Fruit fly (Drosophila melanogaster): ENCODE results near the gene GstZ2.
A peak's percentile ranks its signal among the peaks of the same experiment; 100 is the strongest.

The GstZ2 gene

DNA sequence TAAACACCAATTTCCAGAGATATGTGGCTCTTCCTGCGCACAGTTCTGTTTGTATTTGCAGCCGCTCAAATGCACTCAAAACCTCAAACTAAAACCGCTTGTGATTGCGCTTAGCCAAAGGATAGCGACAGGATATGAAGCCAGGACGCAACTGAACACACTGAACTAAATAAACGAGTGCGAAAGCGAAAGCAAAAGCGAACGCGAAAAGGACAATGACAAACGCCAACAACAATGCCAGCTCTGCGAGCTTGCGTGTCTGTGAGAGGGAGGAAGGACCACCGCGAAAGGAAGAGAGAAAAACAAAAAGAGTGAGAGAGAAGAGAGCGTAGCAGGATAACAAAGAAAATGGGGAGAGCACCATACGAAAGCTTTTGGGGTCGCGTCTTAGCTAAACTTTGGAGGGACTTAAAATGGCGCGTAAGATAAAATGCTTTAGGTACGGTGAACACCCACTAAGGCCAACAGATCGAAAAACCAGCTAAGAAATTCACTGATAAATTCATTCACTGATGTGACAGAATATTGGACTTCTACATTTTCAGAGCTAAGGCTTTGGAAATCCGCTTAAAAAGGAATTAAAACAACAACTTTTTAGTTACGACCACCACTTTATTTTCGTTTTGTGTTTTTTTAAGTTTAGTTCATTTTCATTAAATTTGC is at the start of gene GstZ2:
Gene GstZ2 (minus strand): TSS at position 165 of the 663 bp plus-strand sequence.
- TF ChIP-seq CG15710 (tag; optimal IDR thresholded peaks at IDR 0.05) (no peak), CG34367 (tag; optimal IDR thresholded peaks at IDR 0.05) (no peak), CG4496 (GFP tag; IDR thresholded peaks at IDR 0.05) (no peak), Snoo (tag; optimal IDR thresholded peaks at IDR 0.05) (no peak), gl (tag; optimal IDR thresholded peaks at IDR 0.05) (no peak), EcR (GFP tag; optimal IDR thresholded peaks at IDR 0.05) (no peak), CG32121 (GFP tag; IDR thresholded peaks at IDR 0.05) (no peak), Ets98B (GFP tag; IDR thresholded peaks at IDR 0.05) (no peak), CG8159 (tag; optimal IDR thresholded peaks at IDR 0.05) (no peak), Pif1B (GFP tag; optimal IDR thresholded peaks at IDR 0.05) (no peak), CG14655 (GFP tag; optimal IDR thresholded peaks at IDR 0.05) (no peak), CG17806 (tag; optimal IDR thresholded peaks at IDR 0.05) (no peak), rn (GFP tag; IDR thresholded peaks at IDR 0.05) (no peak), CG8301 (tag; optimal IDR thresholded peaks at IDR 0.05) (no peak), CG12605 (GFP tag; IDR thresholded peaks at IDR 0.05) (no peak), fd96Ca (GFP tag; IDR thresholded peaks at IDR 0.05) (no peak), CG9948 (tag; optimal IDR thresholded peaks at IDR 0.05) (no peak), CG13204 (GFP tag; optimal IDR thresholded peaks at IDR 0.05) (no peak)

DNA sequence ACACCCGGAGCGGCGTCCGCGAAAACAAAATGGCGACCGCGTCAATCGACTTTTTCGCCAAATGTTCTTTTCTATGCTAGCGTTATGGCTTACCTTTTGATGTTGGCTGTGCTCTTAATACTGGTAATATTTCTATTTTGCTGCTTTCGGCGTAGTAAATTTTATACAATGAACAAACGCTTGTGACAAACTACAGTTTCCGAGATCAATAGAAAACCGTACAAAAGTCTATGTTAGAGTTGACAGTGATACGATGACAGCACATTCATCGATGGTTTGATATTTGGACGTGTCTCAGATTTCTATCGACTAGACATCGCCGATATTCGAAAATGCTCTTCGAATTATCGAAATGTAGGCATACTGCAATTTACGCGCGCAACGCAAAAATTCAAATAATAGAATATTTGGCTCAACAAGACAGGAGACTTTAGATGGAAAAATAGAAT is 49.6 kb upstream of the GstZ2 start, which contains the start of gene rump:
Gene rump (minus strand): TSS at position 255 of the 449 bp plus-strand sequence.
- TF ChIP-seq fd96Ca (GFP tag; IDR thresholded peaks at IDR 0.05) (no peak), gl (tag; optimal IDR thresholded peaks at IDR 0.05) (no peak), CG15710 (tag; optimal IDR thresholded peaks at IDR 0.05) (no peak), CG8159 (tag; optimal IDR thresholded peaks at IDR 0.05) (no peak), CG8301 (tag; optimal IDR thresholded peaks at IDR 0.05) (no peak), rn (GFP tag; IDR thresholded peaks at IDR 0.05) (no peak), CG10348 (GFP tag; IDR thresholded peaks at IDR 0.05) (no peak), D1 (tag; optimal IDR thresholded peaks at IDR 0.05) (no peak), CG13204 (GFP tag; optimal IDR thresholded peaks at IDR 0.05) (no peak), Ets98B (GFP tag; IDR thresholded peaks at IDR 0.05) (no peak), CG17806 (tag; optimal IDR thresholded peaks at IDR 0.05) (no peak), CG12605 (GFP tag; IDR thresholded peaks at IDR 0.05) (no peak), CG14655 (GFP tag; optimal IDR thresholded peaks at IDR 0.05) (no peak)

DNA sequence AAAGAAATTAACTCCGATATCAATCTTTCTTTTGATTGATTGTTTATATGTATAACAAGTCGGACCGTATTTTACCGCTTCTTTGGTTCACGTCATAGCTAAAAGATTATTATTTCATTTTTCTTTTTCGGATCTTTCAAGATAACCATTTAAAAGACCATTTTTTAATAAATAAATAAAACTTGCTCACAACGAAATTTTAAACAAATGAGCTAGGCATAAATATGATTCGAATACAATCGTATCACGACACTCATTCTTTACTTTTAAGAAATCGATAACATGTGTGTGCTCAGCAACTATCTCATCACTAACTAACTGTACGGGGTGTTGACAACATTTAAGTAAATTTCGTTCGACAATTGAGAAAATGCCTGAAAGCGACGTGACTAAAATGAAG is 43.9 kb upstream of the GstZ2 start, which contains the start of gene CG8149:
Gene CG8149 (plus strand): TSS at position 302 of the 400 bp plus-strand sequence.
- TF ChIP-seq CG34367 (tag; optimal IDR thresholded peaks at IDR 0.05) (no peak), D1 (tag; optimal IDR thresholded peaks at IDR 0.05) (no peak), rn (GFP tag; IDR thresholded peaks at IDR 0.05) (no peak), CG8301 (tag; optimal IDR thresholded peaks at IDR 0.05) (no peak), CG8159 (tag; optimal IDR thresholded peaks at IDR 0.05) (no peak), CG32121 (GFP tag; IDR thresholded peaks at IDR 0.05) (no peak)

DNA sequence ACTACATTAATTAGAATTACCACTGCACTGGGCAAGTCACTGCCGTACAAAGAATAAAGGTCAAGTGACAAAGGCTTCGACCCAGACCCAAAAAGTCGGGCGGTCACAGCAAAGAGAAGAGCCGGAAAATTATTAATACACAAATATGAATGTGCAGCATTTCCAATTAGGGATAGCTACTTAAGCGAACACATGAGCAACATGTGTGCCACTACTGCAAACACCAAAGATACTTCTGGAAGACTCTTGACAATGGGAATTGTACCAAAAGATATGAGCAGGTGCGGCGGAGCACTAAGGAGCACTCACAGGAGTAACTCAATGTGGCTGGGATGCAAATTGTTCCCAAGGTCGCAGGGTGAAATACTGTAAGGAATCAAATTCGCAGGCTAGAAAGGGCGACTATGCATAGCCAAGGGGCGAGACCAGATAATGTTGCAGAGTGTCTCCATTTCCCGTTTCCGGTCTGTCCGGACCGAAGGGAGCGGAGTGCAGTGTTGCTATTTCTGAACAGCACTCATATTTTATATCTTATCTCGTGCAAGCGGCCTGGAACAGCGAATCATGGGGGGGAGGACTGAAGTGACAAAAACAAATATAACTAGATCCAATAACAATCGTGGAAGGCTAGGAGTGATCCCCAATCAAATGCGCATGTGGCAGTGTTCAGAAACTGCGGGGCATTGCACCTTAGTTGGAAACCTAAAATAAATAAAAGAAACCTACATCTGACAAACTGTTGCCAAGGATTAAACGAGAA is 43.1 kb upstream of the GstZ2 start:
- TF ChIP-seq EcR (GFP tag; optimal IDR thresholded peaks at IDR 0.05) (peak; percentile 35), Pif1B (GFP tag; optimal IDR thresholded peaks at IDR 0.05) (no peak), CG4496 (GFP tag; IDR thresholded peaks at IDR 0.05) (0 out of 3 replicates have a peak, but pooled peaks have one; percentile 8)

DNA sequence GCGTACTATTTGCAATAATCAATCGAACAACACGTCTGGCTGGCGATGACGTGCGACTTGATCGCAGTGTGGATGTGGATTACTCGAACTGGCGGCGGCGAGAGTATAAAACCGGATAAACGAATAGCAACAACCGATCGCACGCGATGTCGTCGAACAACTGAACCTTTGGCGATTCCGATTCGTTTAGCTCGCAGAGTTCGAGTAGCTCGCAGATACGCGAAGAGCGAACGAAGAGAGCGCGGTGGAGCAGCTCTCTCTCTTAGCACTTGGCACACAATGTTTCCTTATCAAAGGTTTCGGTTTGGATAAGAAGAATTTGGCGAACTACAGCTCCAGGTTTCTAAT is 41.9 kb upstream of the GstZ2 start, which contains the start of gene RhoL:
Gene RhoL (minus strand): TSS at position 166 of the 348 bp plus-strand sequence.
- TF ChIP-seq CG34367 (tag; optimal IDR thresholded peaks at IDR 0.05) (peak; percentile 2), CG32121 (GFP tag; IDR thresholded peaks at IDR 0.05) (peak; percentile 44), rn (GFP tag; IDR thresholded peaks at IDR 0.05) (no peak), CG12605 (GFP tag; IDR thresholded peaks at IDR 0.05) (peak; percentile 83), Pif1B (GFP tag; optimal IDR thresholded peaks at IDR 0.05) (peak; percentile 27), CG15710 (tag; optimal IDR thresholded peaks at IDR 0.05) (peak; percentile 2), CG4496 (GFP tag; IDR thresholded peaks at IDR 0.05) (peak; percentile 69), CG8159 (tag; optimal IDR thresholded peaks at IDR 0.05) (no peak), EcR (GFP tag; optimal IDR thresholded peaks at IDR 0.05) (peak; percentile 65), Ets98B (GFP tag; IDR thresholded peaks at IDR 0.05) (peak; percentile 73; the same call in 1 of the 2 replicates), CG8301 (tag; optimal IDR thresholded peaks at IDR 0.05) (no peak)

DNA sequence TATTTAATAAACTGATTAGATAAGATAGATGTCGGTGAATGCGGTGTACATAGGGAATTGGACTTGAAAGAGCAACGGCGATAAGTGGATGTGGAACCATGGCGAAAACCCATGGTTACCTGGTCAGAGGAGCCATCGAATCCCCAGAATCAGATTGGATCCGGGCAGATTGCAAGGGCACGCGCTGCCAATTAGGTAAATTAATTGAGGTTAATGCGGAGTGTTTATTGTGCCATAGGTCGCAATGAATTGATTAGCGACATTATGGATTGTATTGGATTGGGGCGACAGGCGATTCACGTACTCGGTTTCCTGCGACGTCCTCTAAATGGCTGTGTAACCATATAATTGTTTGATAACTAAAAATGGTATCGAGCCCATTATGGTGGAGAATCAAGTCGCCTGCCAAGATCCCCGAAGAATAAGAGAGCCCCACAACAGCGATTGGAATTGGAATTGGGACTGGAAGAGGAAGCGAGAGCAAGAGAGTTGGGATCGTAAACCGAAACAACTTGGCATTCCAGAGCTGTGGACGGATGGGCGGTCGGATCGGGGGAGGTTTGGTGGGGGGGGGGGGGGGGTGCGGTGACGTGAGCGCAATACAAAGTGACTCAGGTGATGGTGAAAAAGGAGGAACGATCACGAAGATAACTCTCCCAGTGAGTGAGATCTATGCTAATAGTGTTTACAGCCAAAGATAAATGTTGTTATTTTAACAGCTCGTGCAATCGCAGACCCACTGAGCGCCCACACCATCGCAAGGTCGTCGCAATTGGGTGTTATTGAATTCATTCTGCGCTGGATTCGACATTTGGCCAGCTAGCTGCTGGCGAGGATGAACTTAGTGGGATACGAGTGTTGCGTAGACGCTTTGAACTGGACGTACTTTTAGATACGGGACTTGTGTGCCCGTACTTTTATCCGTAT is 41.3 kb upstream of the GstZ2 start:
- TF ChIP-seq D1 (tag; optimal IDR thresholded peaks at IDR 0.05) (no peak), CG32121 (GFP tag; IDR thresholded peaks at IDR 0.05) (no peak), CG10348 (GFP tag; IDR thresholded peaks at IDR 0.05) (no peak), CG9948 (tag; optimal IDR thresholded peaks at IDR 0.05) (no peak), fd96Ca (GFP tag; IDR thresholded peaks at IDR 0.05) (no peak), CG14655 (GFP tag; optimal IDR thresholded peaks at IDR 0.05) (no peak), CG15710 (tag; optimal IDR thresholded peaks at IDR 0.05) (no peak), CG12605 (GFP tag; IDR thresholded peaks at IDR 0.05) (no peak), CG34367 (tag; optimal IDR thresholded peaks at IDR 0.05) (no peak), CG8301 (tag; optimal IDR thresholded peaks at IDR 0.05) (no peak), Ets98B (GFP tag; IDR thresholded peaks at IDR 0.05) (no peak), CG13204 (GFP tag; optimal IDR thresholded peaks at IDR 0.05) (no peak), Pif1B (GFP tag; optimal IDR thresholded peaks at IDR 0.05) (no peak), rn (GFP tag; IDR thresholded peaks at IDR 0.05) (no peak), Pif1A (GFP tag; optimal IDR thresholded peaks at IDR 0.05) (no peak), EcR (GFP tag; optimal IDR thresholded peaks at IDR 0.05) (no peak)

Measured in whole organism, pupa.